Fruit fly (Drosophila melanogaster) whole organism, embryonic: Measurements from ENCODE around the gene xmas.

Experiments used
- Atf-2 ChIP-seq: fragments of 200-800 bp; sonication (Bioruptor generic); optimal IDR thresholded peaks from 2 replicates; lab custom pipeline; 2016; ENCODE audit warnings: missing biosample characterization, missing genetic modification characterization
- CG11085 ChIP-seq: fragments of 200-800 bp; sonication (Bioruptor generic); IDR thresholded peaks from 2 replicates; pipeline ENCODE4 v1.3.6; 2022; ENCODE audit warnings: missing biosample characterization, missing genetic modification characterization
- CG11456 ChIP-seq: fragments of 200-800 bp; sonication (Bioruptor generic); IDR thresholded peaks from 3 replicates; pipeline ENCODE4 v1.3.6; 2022; ENCODE audit warnings: missing biosample characterization, missing genetic modification characterization
- CG11723 ChIP-seq: fragments of 200-800 bp; sonication (Bioruptor generic); optimal IDR thresholded peaks from 2 replicates; lab custom pipeline; 2017; ENCODE audit warnings: missing biosample characterization, mild to moderate bottlenecking, missing genetic modification characterization
- CG13287 ChIP-seq: fragments of 200-800 bp; sonication (Bioruptor generic); IDR thresholded peaks from 2 replicates; pipeline ENCODE4 v1.3.6; 2022; ENCODE audit warnings: missing biosample characterization, missing genetic modification characterization; ENCODE audit not compliant: partially characterized antibody
- CG13894 ChIP-seq: fragments of 200-800 bp; sonication (Bioruptor generic); optimal IDR thresholded peaks from 3 replicates; lab custom pipeline; 2018; ENCODE audit warnings: missing biosample characterization, mild to moderate bottlenecking, missing genetic modification characterization, moderate library complexity
- CG15514 ChIP-seq: fragments of 200-800 bp; sonication (Bioruptor generic); optimal IDR thresholded peaks from 3 replicates; lab custom pipeline; 2017; ENCODE audit warnings: missing biosample characterization, missing genetic modification characterization, mild to moderate bottlenecking, moderate library complexity, missing genetic modification reagents
- CG15696 ChIP-seq: fragments of 200-800 bp; sonication (Bioruptor generic); optimal IDR thresholded peaks from 2 replicates; lab custom pipeline; 2019; ENCODE audit warnings: missing biosample characterization, mild to moderate bottlenecking, missing genetic modification characterization, moderate library complexity
- CG16863 ChIP-seq: fragments of 200-800 bp; sonication (Bioruptor generic); optimal IDR thresholded peaks from 3 replicates; lab custom pipeline; 2016; ENCODE audit warnings: missing biosample characterization, missing genetic modification characterization
- CG18599 ChIP-seq: fragments of 200-800 bp; sonication (Bioruptor generic); optimal IDR thresholded peaks from 3 replicates; lab custom pipeline; 2017; ENCODE audit warnings: missing biosample characterization, missing genetic modification characterization, mild to moderate bottlenecking, moderate library complexity, missing genetic modification reagents
- CG31224 ChIP-seq: fragments of 200-800 bp; sonication (Bioruptor generic); IDR thresholded peaks from 2 replicates; pipeline ENCODE4 v1.3.6; 2022; ENCODE audit warnings: missing biosample characterization, missing genetic modification characterization
- CG32772 ChIP-seq: fragments of 200-800 bp; sonication (Bioruptor generic); IDR thresholded peaks from 2 replicates; pipeline ENCODE4 v1.3.6; 2022; ENCODE audit warnings: missing biosample characterization, missing genetic modification characterization
- CG34224 ChIP-seq: fragments of 200-800 bp; sonication (Bioruptor generic); IDR thresholded peaks from 3 replicates; pipeline ENCODE4 v1.3.6; 2022; ENCODE audit warnings: missing biosample characterization, missing genetic modification characterization; ENCODE audit not compliant: partially characterized antibody
- CG34422 ChIP-seq: fragments of 200-800 bp; sonication (Bioruptor generic); IDR thresholded peaks from 3 replicates; pipeline ENCODE4 v1.3.6; 2022; ENCODE audit warnings: missing biosample characterization, missing genetic modification characterization
- CG3838 ChIP-seq: fragments of 200-800 bp; sonication (Bioruptor generic); optimal IDR thresholded peaks from 3 replicates; lab custom pipeline; 2016; ENCODE audit warnings: missing biosample characterization, missing genetic modification characterization
- CG3995 ChIP-seq: fragments of 200-800 bp; sonication (Bioruptor generic); optimal IDR thresholded peaks from 3 replicates; lab custom pipeline; 2016; ENCODE audit warnings: missing biosample characterization, missing genetic modification characterization
- CG5245 ChIP-seq: fragments of 200-800 bp; sonication (Bioruptor generic); optimal IDR thresholded peaks from 3 replicates; lab custom pipeline; 2016; ENCODE audit warnings: missing biosample characterization, missing genetic modification characterization
- CG6654 ChIP-seq: fragments of 200-800 bp; sonication (Bioruptor generic); optimal IDR thresholded peaks from 2 replicates; lab custom pipeline; 2017; ENCODE audit warnings: missing biosample characterization, mild to moderate bottlenecking, missing genetic modification characterization
- CG8388 ChIP-seq: fragments of 200-800 bp; sonication (Bioruptor generic); optimal IDR thresholded peaks from 2 replicates; lab custom pipeline; 2019; ENCODE audit warnings: missing biosample characterization, mild to moderate bottlenecking, missing genetic modification characterization, moderate library complexity
- Dip3 ChIP-seq: fragments of 200-800 bp; sonication (Bioruptor generic); optimal IDR thresholded peaks from 3 replicates; lab custom pipeline; 2016; ENCODE audit warnings: missing biosample characterization, missing genetic modification characterization
- Doc3 ChIP-seq: fragments of 200-800 bp; sonication (Bioruptor generic); IDR thresholded peaks from 3 replicates; pipeline ENCODE4 v1.3.6; 2022; ENCODE audit warnings: missing biosample characterization, missing genetic modification characterization; ENCODE audit not compliant: partially characterized antibody
- Eip74EF ChIP-seq, 2 experiments: fragments of 200-800 bp in 1 of 2; fragments of >200 bp in 1 of 2; sonication (Bioruptor generic) in 1 of 2; optimal IDR thresholded peaks; 2 replicates each; lab custom pipeline; 2017 to 2019; ENCODE audit warnings: missing biosample characterization in 2 of 2, missing genetic modification characterization in 2 of 2, mild to moderate bottlenecking in 1 of 2, moderate library complexity in 1 of 2
- Gsc ChIP-seq: fragments of 200-800 bp; sonication (Bioruptor generic); IDR thresholded peaks from 2 replicates; pipeline ENCODE4 v1.3.6; 2022; ENCODE audit warnings: missing biosample characterization, missing genetic modification characterization
- H2.0 ChIP-seq: fragments of 200-800 bp; sonication (Bioruptor generic); IDR thresholded peaks from 2 replicates; pipeline ENCODE4 v1.3.6; 2022; ENCODE audit warnings: missing biosample characterization, missing genetic modification characterization
- MBD-R2 ChIP-seq: fragments of 200-800 bp; sonication (Bioruptor generic); IDR thresholded peaks from 2 replicates; pipeline ENCODE4 v1.3.6; 2022; ENCODE audit warnings: missing biosample characterization, missing genetic modification characterization
- Max ChIP-seq: fragments of 200-800 bp; sonication (Bioruptor generic); optimal IDR thresholded peaks from 2 replicates; lab custom pipeline; 2016; ENCODE audit warnings: missing biosample characterization, mild to moderate bottlenecking, missing genetic modification characterization
- Ravus ChIP-seq: fragments of 200-800 bp; sonication (Bioruptor generic); IDR thresholded peaks from 2 replicates; pipeline ENCODE4 v1.3.6; 2022; ENCODE audit warnings: missing biosample characterization, missing genetic modification characterization
- Vsx1 ChIP-seq: fragments of 200-800 bp; sonication (Bioruptor generic); optimal IDR thresholded peaks from 2 replicates; lab custom pipeline; 2017; ENCODE audit warnings: missing biosample characterization, mild to moderate bottlenecking, missing genetic modification characterization, missing genetic modification reagents
- ap ChIP-seq: fragments of 200-800 bp; sonication (Bioruptor generic); IDR thresholded peaks from 2 replicates; pipeline ENCODE4 v1.3.6; 2022; ENCODE audit warnings: missing biosample characterization, missing genetic modification characterization
- ato ChIP-seq: fragments of 200-800 bp; sonication (Bioruptor generic); IDR thresholded peaks from 2 replicates; pipeline ENCODE4 v1.3.6; 2022; ENCODE audit warnings: missing biosample characterization, missing genetic modification characterization; ENCODE audit not compliant: partially characterized antibody
- chif ChIP-seq, 2 experiments: fragments of 200-800 bp; sonication (Bioruptor generic); optimal IDR thresholded peaks; 3 replicates each; lab custom pipeline; 2016; ENCODE audit warnings: missing biosample characterization in 2 of 2, missing genetic modification characterization in 2 of 2
- chn ChIP-seq: fragments of 200-800 bp; sonication (Bioruptor generic); optimal IDR thresholded peaks from 2 replicates; lab custom pipeline; 2016; ENCODE audit warnings: missing biosample characterization, missing genetic modification characterization
- crp ChIP-seq, 2 experiments: fragments of 200-800 bp; sonication (Bioruptor generic); optimal IDR thresholded peaks; 2 replicates in 1 of 2; 3 replicates in 1 of 2; lab custom pipeline; 2017; ENCODE audit warnings: missing biosample characterization in 2 of 2, missing genetic modification characterization in 2 of 2, mild to moderate bottlenecking in 1 of 2, moderate library complexity in 1 of 2
- dan ChIP-seq: fragments of 200-800 bp; sonication (Bioruptor generic); IDR thresholded peaks from 2 replicates; pipeline ENCODE4 v1.3.6; 2022; ENCODE audit warnings: missing biosample characterization, missing genetic modification characterization
- gce ChIP-seq: fragments of 200-800 bp; sonication (Bioruptor generic); IDR thresholded peaks from 3 replicates; pipeline ENCODE4 v1.3.6; 2022; ENCODE audit warnings: missing biosample characterization, missing genetic modification characterization
- gfzf ChIP-seq: fragments of 200-800 bp; sonication (Bioruptor generic); optimal IDR thresholded peaks from 2 replicates; lab custom pipeline; 2016; ENCODE audit warnings: missing biosample characterization, mild to moderate bottlenecking, missing genetic modification characterization, moderate library complexity
- gsb ChIP-seq: fragments of 200-800 bp; sonication (Bioruptor generic); IDR thresholded peaks from 2 replicates; pipeline ENCODE4 v1.3.6; 2022; ENCODE audit warnings: missing biosample characterization, missing genetic modification characterization
- mld ChIP-seq: fragments of 200-800 bp; sonication (Bioruptor generic); IDR thresholded peaks from 3 replicates; pipeline ENCODE4 v1.3.6; 2022; ENCODE audit warnings: missing biosample characterization, missing genetic modification characterization; ENCODE audit not compliant: partially characterized antibody
- nerfin-2 ChIP-seq: fragments of 200-800 bp; sonication (Bioruptor generic); IDR thresholded peaks from 2 replicates; pipeline ENCODE4 v1.3.6; 2022; ENCODE audit warnings: missing biosample characterization, missing genetic modification characterization; ENCODE audit not compliant: partially characterized antibody
- pan ChIP-seq, 4 experiments: fragments of >200 bp in 3 of 4; fragments of 200-800 bp in 1 of 4; sonication (Bioruptor generic) in 1 of 4; optimal IDR thresholded peaks in 3 of 4; IDR thresholded peaks in 1 of 4; 2 replicates each; pipeline versions ENCODE4 v1.3.6 to Lab custom; 2017 to 2022; ENCODE audit warnings: missing biosample characterization in 2 of 4, missing genetic modification characterization in 2 of 4, mixed read lengths in 1 of 4
- pb ChIP-seq: fragments of 200-800 bp; sonication (Bioruptor generic); optimal IDR thresholded peaks from 3 replicates; lab custom pipeline; 2016; ENCODE audit warnings: missing biosample characterization, missing genetic modification characterization
- peb ChIP-seq: fragments of 200-800 bp; sonication (Bioruptor generic); IDR thresholded peaks from 2 replicates; pipeline ENCODE4 v1.3.6; 2022; ENCODE audit warnings: missing biosample characterization, missing genetic modification characterization
- pho ChIP-seq: fragments of 200-800 bp; sonication (Bioruptor generic); optimal IDR thresholded peaks from 2 replicates; lab custom pipeline; 2016; ENCODE audit warnings: missing biosample characterization, missing genetic modification characterization
- scrt ChIP-seq: fragments of 200-800 bp; sonication (Bioruptor generic); optimal IDR thresholded peaks from 2 replicates; lab custom pipeline; 2018; ENCODE audit warnings: missing biosample characterization, mild to moderate bottlenecking, missing genetic modification characterization, moderate library complexity
- trem ChIP-seq: fragments of 200-800 bp; optimal IDR thresholded peaks from 3 replicates; lab custom pipeline; 2019; ENCODE audit warnings: missing biosample characterization, mild to moderate bottlenecking, missing genetic modification characterization, moderate library complexity
- ttk ChIP-seq: fragments of 200-800 bp; sonication (Bioruptor generic); IDR thresholded peaks from 2 replicates; pipeline ENCODE4 v2.1.2; 2022; ENCODE audit warnings: missing biosample characterization, missing genetic modification characterization
- wdn ChIP-seq: fragments of 200-800 bp; sonication (Bioruptor generic); IDR thresholded peaks from 2 replicates; pipeline ENCODE4 v1.3.6; 2022; ENCODE audit warnings: missing biosample characterization, missing genetic modification characterization

The xmas gene

DNA sequence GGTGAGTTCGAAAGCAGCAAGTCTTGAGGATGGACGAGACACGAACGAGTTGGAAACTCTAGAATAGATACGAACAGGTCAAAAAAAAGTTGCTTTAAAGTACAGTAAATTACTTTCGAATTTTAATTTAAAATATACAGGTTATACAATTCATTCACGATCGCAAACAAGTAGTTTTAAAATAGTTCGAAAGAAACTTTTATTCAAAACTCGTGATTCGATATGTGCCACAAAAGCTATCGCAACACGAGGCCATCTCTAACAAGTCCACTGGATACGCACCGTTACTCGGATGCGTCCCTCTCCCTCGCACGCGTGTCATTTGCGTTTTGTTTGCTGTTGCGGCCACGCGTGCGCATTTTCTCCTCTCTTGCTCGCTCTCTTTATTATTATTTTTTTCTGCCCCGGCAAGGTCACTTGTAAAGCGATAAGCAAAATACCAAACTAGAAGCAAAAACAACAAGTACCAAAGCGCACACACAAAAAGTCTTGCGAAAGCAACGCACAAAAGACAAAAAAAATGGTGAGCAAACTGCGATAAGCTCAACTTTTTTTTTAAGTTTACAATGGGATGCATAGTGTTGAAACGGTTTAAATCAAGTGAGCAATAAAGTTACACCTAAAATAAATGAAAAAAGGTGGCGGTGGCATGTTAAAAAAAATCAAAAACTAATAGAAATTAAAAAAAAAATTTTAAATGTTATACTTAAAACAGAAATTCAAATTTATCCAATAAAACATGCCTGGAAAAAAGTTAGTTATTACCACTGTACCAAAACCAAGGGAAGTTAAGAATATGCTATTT, 33.9 kb downstream of the xmas start (continued):
- TF ChIP-seq MBD-R2 (GFP tag; lab: Robert Waterston, UW) (0 out of 2 replicates have a peak, but pooled peaks have one; percentile 7), gsb (peak; percentile 37; the same call in 1 of the 2 replicates), gce (GFP tag; lab: Robert Waterston, UW) (no peak), CG32772 (peak; percentile 62), Max (GFP tag; lab: Kevin White, UChicago) (peak; percentile 9), CG11723 (GFP tag; lab: Kevin White, UChicago) (peak; percentile 45), peb (peak; percentile 36; the same call in 1 of the 2 replicates), CG15696 (peak; percentile 55), CG16863 (GFP tag; lab: Kevin White, UChicago) (peak; percentile 26), CG34422 (GFP tag; lab: Robert Waterston, UW) (peak; percentile 67; the same call in 2 of the 3 replicates), gfzf (GFP tag; lab: Kevin White, UChicago) (no peak), CG11085 (GFP tag; lab: Robert Waterston, UW) (peak; percentile 47; the same call in 1 of the 2 replicates), CG3995 (GFP tag; lab: Kevin White, UChicago) (no peak), Doc3 (GFP tag; lab: Robert Waterston, UW) (peak; percentile 97), Atf-2 (GFP tag; lab: Kevin White, UChicago) (no peak), chif (GFP tag; optimal IDR thresholded peaks at IDR 0.05; lab: Kevin White, UChicago) (peak; percentile 17 to 43), Vsx1 (GFP tag; lab: Kevin White, UChicago) (peak; percentile 6), Dip3 (GFP tag; lab: Kevin White, UChicago) (peak; percentile 13), Gsc (GFP tag; lab: Robert Waterston, UW) (no peak), nerfin-2 (GFP tag; lab: Robert Waterston, UW) (peak; percentile 82), CG13894 (peak; percentile 62), chn (peak; percentile 34), ttk (GFP tag; lab: Robert Waterston, UW) (peak; percentile 58), Ravus (GFP tag; lab: Robert Waterston, UW) (peak; percentile 22; the same call in 1 of the 2 replicates), CG34224 (GFP tag; lab: Robert Waterston, UW) (peak; percentile 91), dan (GFP tag; lab: Robert Waterston, UW) (no peak), mld (GFP tag; lab: Robert Waterston, UW) (peak; percentile 90; the same call in 2 of the 3 replicates), CG11456 (peak; percentile 68; the same call in 2 of the 3 replicates), CG31224 (GFP tag; lab: Robert Waterston, UW) (no peak), crp (GFP tag; optimal IDR thresholded peaks at IDR 0.05; lab: Kevin White, UChicago) (no peak), ato (GFP tag; lab: Robert Waterston, UW) (peak; percentile 77), CG3838 (GFP tag; lab: Kevin White, UChicago) (no peak), scrt (peak; percentile 50), CG13287 (GFP tag; lab: Robert Waterston, UW) (peak; percentile 93), H2.0 (GFP tag; lab: Robert Waterston, UW) (peak; percentile 73), trem (tag; lab: Kevin White, UChicago) (peak; percentile 47), wdn (GFP tag; lab: Robert Waterston, UW) (peak; percentile 68), pan (optimal IDR thresholded peaks at IDR 0.05; lab: Kevin White, UChicago) (no peak), pan (GFP tag; optimal IDR thresholded peaks at IDR 0.05 in 1 of 2, IDR thresholded peaks at IDR 0.05 in 1 of 2) (peak in 1 of 2 experiments; percentile 81), ap (GFP tag; lab: Robert Waterston, UW) (0 out of 2 replicates have a peak, but pooled peaks have one; percentile 40), CG15514 (GFP tag; lab: Kevin White, UChicago) (peak; percentile 55), CG5245 (GFP tag; lab: Kevin White, UChicago) (peak; percentile 11), CG6654 (GFP tag; lab: Kevin White, UChicago) (peak; percentile 40), Eip74EF (GFP tag; optimal IDR thresholded peaks at IDR 0.05; lab: Kevin White, UChicago) (peak in 1 of 2 experiments; percentile 70), CG18599 (GFP tag; lab: Kevin White, UChicago) (peak; percentile 82), CG8388 (GFP tag; lab: Kevin White, UChicago) (peak; percentile 34), pb (GFP tag; lab: Kevin White, UChicago) (no peak), pho (GFP tag; lab: Kevin White, UChicago) (peak; percentile 25)
